Worm (Caenorhabditis elegans) whole organism, young adult: Measurements from ENCODE around the gene tag-275.

Source experiments
- ama-1 ChIP-seq, 3 experiments: fragments of 150-350 bp in 1 of 3; sonication (generic microtip) in 2 of 3; optimal IDR thresholded peaks; 2 replicates each; lab custom pipeline; 2014 to 2018; ENCODE audit warnings: missing biosample characterization in 2 of 3, missing genetic modification characterization in 2 of 3, missing genetic modification reagents in 2 of 3
- ceh-27 ChIP-seq: fragments of 200-800 bp; sonication (Bioruptor generic); optimal IDR thresholded peaks from 2 replicates; lab custom pipeline; 2018; ENCODE audit warnings: mild to moderate bottlenecking, missing genetic modification characterization, moderate library complexity, missing compliant biosample characterization
- die-1 ChIP-seq: sonication (generic microtip); optimal IDR thresholded peaks from 2 replicates; lab custom pipeline; 2016; ENCODE audit warnings: missing genotype, mild to moderate bottlenecking, missing genetic modification characterization, missing compliant biosample characterization
- dox-1 ChIP-seq: fragments of 200-800 bp; sonication (Bioruptor generic); IDR thresholded peaks from 2 replicates; pipeline ENCODE4 v1.3.6; 2022; ENCODE audit warnings: missing genetic modification reagents, missing genetic modification characterization, missing compliant biosample characterization
- egl-44 ChIP-seq: fragments of 200-800 bp; sonication (Bioruptor generic); IDR thresholded peaks from 2 replicates; pipeline ENCODE4 v1.3.6; 2022; ENCODE audit warnings: missing genetic modification reagents, missing genetic modification characterization, missing compliant biosample characterization
- let-607 ChIP-seq, 2 experiments: fragments of 200-800 bp in 1 of 2; sonication (Bioruptor generic) in 1 of 2; sonication (generic microtip) in 1 of 2; optimal IDR thresholded peaks; 2 replicates each; lab custom pipeline; 2016 to 2018; ENCODE audit warnings: mild to moderate bottlenecking in 2 of 2, missing compliant biosample characterization in 2 of 2, missing genetic modification characterization in 2 of 2, moderate library complexity in 2 of 2, missing genotype in 1 of 2
- lin-54 ChIP-seq: fragments of 200-800 bp; sonication (Bioruptor generic); optimal IDR thresholded peaks from 2 replicates; lab custom pipeline; 2018; ENCODE audit warnings: mild to moderate bottlenecking, missing genetic modification characterization, missing compliant biosample characterization
- madf-3 ChIP-seq: fragments of 200-800 bp; sonication (Bioruptor generic); IDR thresholded peaks from 2 replicates; pipeline ENCODE4 v1.3.6; 2022; ENCODE audit warnings: missing genetic modification reagents, missing genetic modification characterization, missing compliant biosample characterization
- mcd-1 ChIP-seq: fragments of 200-800 bp; sonication (Bioruptor generic); IDR thresholded peaks from 2 replicates; pipeline ENCODE4 v1.3.6; 2022; ENCODE audit warnings: missing genetic modification reagents, missing genetic modification characterization, missing compliant biosample characterization
- mes-4 ChIP-seq: sonication (generic microtip); optimal IDR thresholded peaks from 2 replicates; lab custom pipeline; 2016; ENCODE audit warnings: missing genotype, missing genetic modification characterization, missing compliant biosample characterization
- nfyb-1 ChIP-seq: fragments of 200-800 bp; sonication (Bioruptor generic); IDR thresholded peaks from 2 replicates; pipeline ENCODE4 v1.3.6; 2022; ENCODE audit warnings: missing genetic modification reagents, missing genetic modification characterization, missing compliant biosample characterization
- nhr-179 ChIP-seq: sonication (generic microtip); optimal IDR thresholded peaks from 2 replicates; lab custom pipeline; 2016; ENCODE audit warnings: mild to moderate bottlenecking, missing genetic modification characterization, missing compliant biosample characterization
- nhr-80 ChIP-seq: sonication (generic microtip); optimal IDR thresholded peaks from 2 replicates; lab custom pipeline; 2016; ENCODE audit warnings: missing genetic modification characterization, missing compliant biosample characterization
- nhr-90 ChIP-seq: sonication (generic microtip); optimal IDR thresholded peaks from 2 replicates; lab custom pipeline; 2016; ENCODE audit warnings: missing genotype, mild to moderate bottlenecking, missing genetic modification characterization, missing compliant biosample characterization
- pbrm-1 ChIP-seq: fragments of 200-800 bp; sonication (Bioruptor generic); IDR thresholded peaks from 2 replicates; pipeline ENCODE4 v1.3.6; 2022; ENCODE audit warnings: missing genetic modification reagents, missing genetic modification characterization, missing compliant biosample characterization
- snpc-4 ChIP-seq, 5 experiments: fragments of 150-350 bp in 1 of 5; sonication (generic microtip) in 4 of 5; optimal IDR thresholded peaks; 2 replicates each; lab custom pipeline; 2014 to 2018; ENCODE audit warnings: missing genetic modification characterization in 5 of 5, missing biosample characterization in 3 of 5, antibody characterized with exemption in 2 of 5, mild to moderate bottlenecking in 2 of 5, missing compliant biosample characterization in 2 of 5, missing genotype in 2 of 5, moderate library complexity in 2 of 5, missing genetic modification reagents in 1 of 5
- sptf-2 ChIP-seq: fragments of 200-800 bp; sonication (Bioruptor generic); optimal IDR thresholded peaks from 2 replicates; lab custom pipeline; 2018; ENCODE audit warnings: mild to moderate bottlenecking, missing genetic modification characterization, missing compliant biosample characterization
- zfh-2 ChIP-seq: fragments of 200-800 bp; sonication (Bioruptor generic); conservative IDR thresholded peaks from 2 replicates; pipeline ENCODE4 v1.3.6; 2022; ENCODE audit warnings: missing genetic modification reagents, missing genetic modification characterization, missing compliant biosample characterization
- ztf-6 ChIP-seq: fragments of 200-800 bp; sonication (Bioruptor generic); IDR thresholded peaks from 2 replicates; pipeline ENCODE4 v1.3.6; 2022; ENCODE audit warnings: missing genetic modification reagents, missing genetic modification characterization, missing compliant biosample characterization

tag-275 gene

ce11 chrX:6093046-6093445, 57.3 kb downstream of the tag-275 start, which contains the start of gene C15H9.5:
TSS of gene C15H9.5 (plus strand) at chrX:6093300.
- TF ChIP-seq die-1: no peak
- TF ChIP-seq ceh-27 (GFP tag; lab: Kevin White, UChicago): no peak
- no peak for TF ChIP-seq sptf-2 (GFP tag; lab: Kevin White, UChicago)
- TF ChIP-seq nfyb-1 (GFP tag; lab: Robert Waterston, UW): peak; percentile 69
- TF ChIP-seq madf-3 (GFP tag; lab: Robert Waterston, UW): no peak
- TF ChIP-seq ztf-6 (GFP tag; lab: Robert Waterston, UW): no peak
- TF ChIP-seq mcd-1 (GFP tag; lab: Robert Waterston, UW): peak; percentile 29; the same call in 1 of the 2 replicates
- TF ChIP-seq mes-4 (tag; lab: Kevin White, UChicago): no peak
- peak in 1 of 2 experiments; percentile 33 for TF ChIP-seq let-607 (tag; optimal IDR thresholded peaks at IDR 0.05; lab: Kevin White, UChicago)
- no peak for TF ChIP-seq zfh-2 (GFP tag; lab: Robert Waterston, UW)
- TF ChIP-seq nhr-80 (tag; lab: Kevin White, UChicago): peak; percentile 66
- TF ChIP-seq snpc-4 (GFP tag; optimal IDR thresholded peaks at IDR 0.05; lab: Kevin White, UChicago): no peak
- TF ChIP-seq snpc-4 (tag; optimal IDR thresholded peaks at IDR 0.05; lab: Kevin White, UChicago): peak in 1 of 4 experiments; percentile 4
- TF ChIP-seq dox-1 (GFP tag; lab: Robert Waterston, UW): peak; percentile 28; the same call in 1 of the 2 replicates

ce11 chrX:6092533-6092932, 57.8 kb downstream of the tag-275 start:
- TF ChIP-seq nhr-179 (tag; lab: Kevin White, UChicago) (no peak), egl-44 (GFP tag; lab: Robert Waterston, UW) (no peak), nhr-90 (tag; lab: Kevin White, UChicago) (no peak), ama-1 (optimal IDR thresholded peaks at IDR 0.05; lab: Kevin White, UChicago) (peak; percentile 36), ama-1 (GFP tag; optimal IDR thresholded peaks at IDR 0.05; lab: Kevin White, UChicago) (no peak), pbrm-1 (no peak), lin-54 (GFP tag; lab: Kevin White, UChicago) (no peak)
